Fruit fly (Drosophila melanogaster) S2 (cell line): ENCODE measurements around the gene CG15767.

Source experiments
- CG8478 ChIP-seq: fragments of >200 bp; optimal IDR thresholded peaks from 2 replicates; lab custom pipeline; 2018
- CTCF ChIP-seq, 2 experiments: fragments of >200 bp; optimal IDR thresholded peaks; 2 replicates each; lab custom pipeline; 2018

- TF ChIP-seq CG8478 (lab: Kevin White, UChicago), result no peak
- TF ChIP-seq CTCF (optimal IDR thresholded peaks at IDR 0.05; lab: Kevin White, UChicago), result no peak
These were observed 36.4 kb upstream of the CG15767 start for dm6 chrX:5752838-5753237.
